Worm (Caenorhabditis elegans): ENCODE data around the gene srxa-4.

- TF ChIP-seq ztf-11 (tag; optimal IDR thresholded peaks at IDR 0.05) (no peak), nhr-12 (tag; optimal IDR thresholded peaks at IDR 0.05) (no peak), blmp-1 (tag; optimal IDR thresholded peaks at IDR 0.05) (no peak), nhr-237 (tag; optimal IDR thresholded peaks at IDR 0.05) (no peak), nhr-28 (tag; optimal IDR thresholded peaks at IDR 0.05) (no peak), lsy-2 (tag; optimal IDR thresholded peaks at IDR 0.05) (no peak), snpc-4 (tag; optimal IDR thresholded peaks at IDR 0.05) (no peak)
These were observed 34.7 kb downstream of the srxa-4 start, which contains the start of gene F25E5.2 for ce11 chrV:7455008-7455407.
